Fruit fly (Drosophila melanogaster) whole organism, embryonic: ENCODE results near the gene Mdh1.

ENCODE experiments used
- Ada2b ChIP-seq: fragments of 200-800 bp; sonication (Bioruptor generic); IDR thresholded peaks from 2 replicates; pipeline ENCODE4 v1.3.6; 2022; ENCODE audit warnings: missing biosample characterization, missing genetic modification characterization
- BEAF-32 ChIP-seq: fragments of 200-800 bp; sonication (Bioruptor generic); optimal IDR thresholded peaks from 3 replicates; lab custom pipeline; 2017; ENCODE audit warnings: missing biosample characterization, missing genetic modification characterization, mild to moderate bottlenecking, moderate library complexity, missing genetic modification reagents
- CG10147 ChIP-seq: fragments of 200-800 bp; sonication (Bioruptor generic); optimal IDR thresholded peaks from 2 replicates; lab custom pipeline; 2019; ENCODE audit warnings: missing biosample characterization, mild to moderate bottlenecking, missing genetic modification characterization, moderate library complexity
- CG1024 ChIP-seq: fragments of 200-800 bp; sonication (Bioruptor generic); IDR thresholded peaks from 2 replicates; pipeline ENCODE4 v1.3.6; 2022; ENCODE audit warnings: missing biosample characterization, missing genetic modification characterization
- CG13624 ChIP-seq: fragments of 200-800 bp; sonication (Bioruptor generic); optimal IDR thresholded peaks from 2 replicates; lab custom pipeline; 2016; ENCODE audit warnings: missing biosample characterization, missing genetic modification characterization
- CG15269 ChIP-seq: fragments of 200-800 bp; sonication (Bioruptor generic); optimal IDR thresholded peaks from 2 replicates; lab custom pipeline; 2018; ENCODE audit warnings: missing biosample characterization, mild to moderate bottlenecking, missing genetic modification characterization, moderate library complexity
- CG15514 ChIP-seq: fragments of 200-800 bp; sonication (Bioruptor generic); optimal IDR thresholded peaks from 3 replicates; lab custom pipeline; 2017; ENCODE audit warnings: missing biosample characterization, missing genetic modification characterization, mild to moderate bottlenecking, moderate library complexity, missing genetic modification reagents
- CG1603 ChIP-seq: fragments of 200-800 bp; sonication (Bioruptor generic); optimal IDR thresholded peaks from 2 replicates; lab custom pipeline; 2019; ENCODE audit warnings: missing biosample characterization, mild to moderate bottlenecking, missing genetic modification characterization, moderate library complexity
- CG17361 ChIP-seq: fragments of 200-800 bp; sonication (Bioruptor generic); IDR thresholded peaks from 3 replicates; pipeline ENCODE4 v1.3.6; 2022; ENCODE audit warnings: missing biosample characterization, missing genetic modification characterization
- CG1792 ChIP-seq: fragments of 200-800 bp; sonication (Bioruptor generic); optimal IDR thresholded peaks from 2 replicates; lab custom pipeline; 2016; ENCODE audit warnings: missing biosample characterization, missing genetic modification characterization
- CG2202 ChIP-seq: fragments of 200-800 bp; sonication (Bioruptor generic); optimal IDR thresholded peaks from 2 replicates; lab custom pipeline; 2018; ENCODE audit warnings: missing biosample characterization, mild to moderate bottlenecking, missing genetic modification characterization
- CG2678 ChIP-seq: fragments of 200-800 bp; sonication (Bioruptor generic); optimal IDR thresholded peaks from 3 replicates; lab custom pipeline; 2019; ENCODE audit warnings: missing biosample characterization, mild to moderate bottlenecking, missing genetic modification characterization, moderate library complexity
- CG3407 ChIP-seq: fragments of 200-800 bp; sonication (Bioruptor generic); optimal IDR thresholded peaks from 2 replicates; lab custom pipeline; 2018; ENCODE audit warnings: missing biosample characterization, mild to moderate bottlenecking, missing genetic modification characterization
- CG4424 ChIP-seq: fragments of 200-800 bp; sonication (Bioruptor generic); optimal IDR thresholded peaks from 3 replicates; lab custom pipeline; 2016; ENCODE audit warnings: missing biosample characterization, missing genetic modification characterization
- CG6791 ChIP-seq: fragments of 200-800 bp; sonication (Bioruptor generic); IDR thresholded peaks from 3 replicates; pipeline ENCODE4 v1.3.6; 2022; ENCODE audit warnings: missing biosample characterization, missing genetic modification characterization; ENCODE audit not compliant: partially characterized antibody
- CG6854 ChIP-seq: fragments of 200-800 bp; sonication (Bioruptor generic); optimal IDR thresholded peaks from 3 replicates; lab custom pipeline; 2017; ENCODE audit warnings: missing biosample characterization, mild to moderate bottlenecking, missing genetic modification characterization
- CG8388 ChIP-seq: fragments of 200-800 bp; sonication (Bioruptor generic); optimal IDR thresholded peaks from 2 replicates; lab custom pipeline; 2019; ENCODE audit warnings: missing biosample characterization, mild to moderate bottlenecking, missing genetic modification characterization, moderate library complexity
- Dll ChIP-seq: fragments of 200-800 bp; sonication (Bioruptor generic); IDR thresholded peaks from 4 replicates; pipeline ENCODE4 v1.3.6; 2022; ENCODE audit warnings: missing biosample characterization, missing genetic modification characterization; ENCODE audit not compliant: partially characterized antibody
- Dref ChIP-seq: fragments of 200-800 bp; sonication (Bioruptor generic); IDR thresholded peaks from 2 replicates; pipeline ENCODE4 v1.3.6; 2022; ENCODE audit warnings: missing biosample characterization, missing genetic modification characterization
- E2f2 ChIP-seq: fragments of 200-800 bp; sonication (Bioruptor generic); IDR thresholded peaks from 2 replicates; pipeline ENCODE4 v1.3.6; 2022; ENCODE audit warnings: missing biosample characterization, missing genetic modification characterization
- ERR ChIP-seq: fragments of 200-800 bp; sonication (Bioruptor generic); optimal IDR thresholded peaks from 2 replicates; lab custom pipeline; 2016; ENCODE audit warnings: missing biosample characterization, missing genetic modification characterization
- HLH4C ChIP-seq: fragments of 200-800 bp; sonication (Bioruptor generic); IDR thresholded peaks from 3 replicates; pipeline ENCODE4 v1.3.6; 2022; ENCODE audit warnings: missing biosample characterization, missing genetic modification characterization; ENCODE audit not compliant: partially characterized antibody
- Nf-YC ChIP-seq: fragments of 200-800 bp; optimal IDR thresholded peaks from 3 replicates; lab custom pipeline; 2019; ENCODE audit warnings: missing biosample characterization, mild to moderate bottlenecking, missing genetic modification characterization, moderate library complexity
- Scr ChIP-seq: fragments of 200-800 bp; sonication (Bioruptor generic); IDR thresholded peaks from 2 replicates; pipeline ENCODE4 v1.3.6; 2022; ENCODE audit warnings: missing biosample characterization, missing genetic modification characterization; ENCODE audit not compliant: partially characterized antibody
- Sin3A ChIP-seq: fragments of >200 bp; optimal IDR thresholded peaks from 2 replicates; lab custom pipeline; 2018
- ap ChIP-seq: fragments of 200-800 bp; sonication (Bioruptor generic); IDR thresholded peaks from 2 replicates; pipeline ENCODE4 v1.3.6; 2022; ENCODE audit warnings: missing biosample characterization, missing genetic modification characterization
- ato ChIP-seq: fragments of 200-800 bp; sonication (Bioruptor generic); IDR thresholded peaks from 2 replicates; pipeline ENCODE4 v1.3.6; 2022; ENCODE audit warnings: missing biosample characterization, missing genetic modification characterization; ENCODE audit not compliant: partially characterized antibody
- bcd ChIP-seq: fragments of 200-800 bp; sonication (Bioruptor generic); optimal IDR thresholded peaks from 2 replicates; lab custom pipeline; 2017; ENCODE audit warnings: missing biosample characterization, mild to moderate bottlenecking, missing genetic modification characterization
- dpn ChIP-seq, 2 experiments: fragments of 200-800 bp; sonication (Bioruptor generic); optimal IDR thresholded peaks; 3 replicates each; lab custom pipeline; 2016; ENCODE audit warnings: missing biosample characterization in 2 of 2, missing genetic modification characterization in 2 of 2
- fd64A ChIP-seq: fragments of 200-800 bp; sonication (Bioruptor generic); optimal IDR thresholded peaks from 3 replicates; lab custom pipeline; 2018; ENCODE audit warnings: missing biosample characterization, mild to moderate bottlenecking, missing genetic modification characterization
- her ChIP-seq: fragments of 200-800 bp; sonication (Bioruptor generic); optimal IDR thresholded peaks from 2 replicates; lab custom pipeline; 2016; ENCODE audit warnings: missing biosample characterization, missing genetic modification characterization
- ind ChIP-seq: fragments of 200-800 bp; sonication (Bioruptor generic); optimal IDR thresholded peaks from 3 replicates; lab custom pipeline; 2016; ENCODE audit warnings: missing biosample characterization, missing genetic modification characterization
- knrl ChIP-seq: fragments of 200-800 bp; sonication (Bioruptor generic); IDR thresholded peaks from 3 replicates; pipeline ENCODE4 v1.3.6; 2022; ENCODE audit warnings: missing biosample characterization, missing genetic modification characterization; ENCODE audit not compliant: partially characterized antibody
- nerfin-2 ChIP-seq: fragments of 200-800 bp; sonication (Bioruptor generic); IDR thresholded peaks from 2 replicates; pipeline ENCODE4 v1.3.6; 2022; ENCODE audit warnings: missing biosample characterization, missing genetic modification characterization; ENCODE audit not compliant: partially characterized antibody
- p53 ChIP-seq: fragments of 200-800 bp; sonication (Bioruptor generic); optimal IDR thresholded peaks from 2 replicates; lab custom pipeline; 2016; ENCODE audit warnings: missing biosample characterization, missing genetic modification characterization
- pnt ChIP-seq: fragments of 200-800 bp; sonication (Bioruptor generic); optimal IDR thresholded peaks from 3 replicates; lab custom pipeline; 2016; ENCODE audit warnings: missing biosample characterization, missing genetic modification characterization
- prd ChIP-seq, 3 experiments: fragments of >200 bp in 2 of 3; fragments of 200-800 bp in 1 of 3; sonication (Bioruptor generic) in 1 of 3; optimal IDR thresholded peaks in 2 of 3; IDR thresholded peaks in 1 of 3; 2 replicates in 2 of 3; 3 replicates in 1 of 3; pipeline versions ENCODE4 v1.3.6 to Lab custom; 2017 to 2022; ENCODE audit warnings: missing biosample characterization in 1 of 3, missing genetic modification characterization in 1 of 3
- sima ChIP-seq: fragments of 200-800 bp; sonication (Bioruptor generic); optimal IDR thresholded peaks from 2 replicates; lab custom pipeline; 2016; ENCODE audit warnings: missing biosample characterization, missing genetic modification characterization
- slbo ChIP-seq: fragments of 200-800 bp; sonication (Bioruptor generic); IDR thresholded peaks from 2 replicates; pipeline ENCODE4 v1.3.6; 2022; ENCODE audit warnings: missing biosample characterization, missing genetic modification characterization
- so ChIP-seq: fragments of 200-800 bp; sonication (Bioruptor generic); IDR thresholded peaks from 3 replicates; pipeline ENCODE4 v1.3.6; 2022; ENCODE audit warnings: missing biosample characterization, missing genetic modification characterization
- toy ChIP-seq: fragments of 200-800 bp; sonication (Bioruptor generic); IDR thresholded peaks from 2 replicates; pipeline ENCODE4 v1.3.6; 2022; ENCODE audit warnings: missing biosample characterization, missing genetic modification characterization
- wdn ChIP-seq: fragments of 200-800 bp; sonication (Bioruptor generic); IDR thresholded peaks from 2 replicates; pipeline ENCODE4 v1.3.6; 2022; ENCODE audit warnings: missing biosample characterization, missing genetic modification characterization
- wek ChIP-seq: fragments of 200-800 bp; sonication (Bioruptor generic); optimal IDR thresholded peaks from 3 replicates; lab custom pipeline; 2018; ENCODE audit warnings: missing biosample characterization, mild to moderate bottlenecking, missing genetic modification characterization, moderate library complexity
- zen2 ChIP-seq: fragments of 200-800 bp; sonication (Bioruptor generic); IDR thresholded peaks from 3 replicates; pipeline ENCODE4 v1.3.6; 2022; ENCODE audit warnings: missing biosample characterization, missing genetic modification characterization; ENCODE audit not compliant: partially characterized antibody

The Mdh1 gene

dm6 chr2L:10344029-10344606 lies 52.0 kb downstream of the Mdh1 start, which contains the start of gene Frmd5 (continued):
- no peak for TF ChIP-seq p53
- peak; percentile 62 for TF ChIP-seq HLH4C (GFP tag; lab: Robert Waterston, UW)
- no peak for TF ChIP-seq sima (GFP tag; lab: Kevin White, UChicago)
- no peak for TF ChIP-seq slbo
- no peak for TF ChIP-seq toy
- no peak for TF ChIP-seq CG1792
- TF ChIP-seq CG6854 = no peak
- TF ChIP-seq ind (GFP tag; lab: Kevin White, UChicago) = no peak
- TF ChIP-seq CG17361 (GFP tag; lab: Robert Waterston, UW) = no peak
- no peak for TF ChIP-seq ERR (GFP tag; lab: Kevin White, UChicago)
- TF ChIP-seq CG15269 = no peak
- peak; percentile 54 for TF ChIP-seq Scr
- no peak for TF ChIP-seq Sin3A (lab: Kevin White, UChicago)
- 0 out of 2 replicates have a peak, but pooled peaks have one; percentile 29 for TF ChIP-seq ato (GFP tag; lab: Robert Waterston, UW)
- peak; percentile 91 for TF ChIP-seq wek (GFP tag; lab: Kevin White, UChicago)
- TF ChIP-seq pnt (GFP tag; lab: Kevin White, UChicago) = no peak
- no peak for TF ChIP-seq Nf-YC
- TF ChIP-seq CG6791 (GFP tag; lab: Robert Waterston, UW) = peak; percentile 55; the same call in 2 of the 3 replicates
- no peak for TF ChIP-seq wdn (GFP tag; lab: Robert Waterston, UW)
- TF ChIP-seq dpn (GFP tag; optimal IDR thresholded peaks at IDR 0.05; lab: Kevin White, UChicago) = no peak
- no peak for TF ChIP-seq fd64A (GFP tag; lab: Kevin White, UChicago)
- TF ChIP-seq CG1603 (tag; lab: Kevin White, UChicago) = peak; percentile 5
- no peak for TF ChIP-seq E2f2 (GFP tag; lab: Robert Waterston, UW)
- TF ChIP-seq Ada2b = no peak
- no peak for TF ChIP-seq CG3407 (GFP tag; lab: Kevin White, UChicago)
- no peak for TF ChIP-seq prd (optimal IDR thresholded peaks at IDR 0.05; lab: Kevin White, UChicago)
- no peak for TF ChIP-seq prd (GFP tag; IDR thresholded peaks at IDR 0.05; lab: Robert Waterston, UW)
- TF ChIP-seq knrl (GFP tag; lab: Robert Waterston, UW) = 0 out of 3 replicates have a peak, but pooled peaks have one; percentile 25
- no peak for TF ChIP-seq CG13624 (GFP tag; lab: Kevin White, UChicago)
- TF ChIP-seq zen2 (GFP tag; lab: Robert Waterston, UW) = 0 out of 3 replicates have a peak, but pooled peaks have one; percentile 28
- TF ChIP-seq CG8388 (GFP tag; lab: Kevin White, UChicago) = peak; percentile 5
- TF ChIP-seq her (GFP tag; lab: Kevin White, UChicago) = no peak
- no peak for TF ChIP-seq CG4424 (GFP tag; lab: Kevin White, UChicago)
- TF ChIP-seq CG10147 (GFP tag; lab: Kevin White, UChicago) = no peak
- TF ChIP-seq BEAF-32 = peak; percentile 21
- TF ChIP-seq CG15514 = peak; percentile 74
- TF ChIP-seq Dll (GFP tag; lab: Robert Waterston, UW) = peak; percentile 66; the same call in 2 of the 4 replicates
- no peak for TF ChIP-seq so (GFP tag; lab: Robert Waterston, UW)
- TF ChIP-seq CG1024 (GFP tag; lab: Robert Waterston, UW) = no peak
- TF ChIP-seq bcd (GFP tag; lab: Kevin White, UChicago) = no peak
- TF ChIP-seq Dref = peak; percentile 34
- no peak for TF ChIP-seq CG2202 (tag; lab: Kevin White, UChicago)
- no peak for TF ChIP-seq CG2678 (tag; lab: Kevin White, UChicago)
- peak; percentile 50; the same call in 1 of the 2 replicates for TF ChIP-seq nerfin-2 (GFP tag; lab: Robert Waterston, UW)
- TF ChIP-seq ap (GFP tag; lab: Robert Waterston, UW) = no peak
